Worm (Caenorhabditis elegans): Measurements from ENCODE around the gene srlf-12.

DNA sequence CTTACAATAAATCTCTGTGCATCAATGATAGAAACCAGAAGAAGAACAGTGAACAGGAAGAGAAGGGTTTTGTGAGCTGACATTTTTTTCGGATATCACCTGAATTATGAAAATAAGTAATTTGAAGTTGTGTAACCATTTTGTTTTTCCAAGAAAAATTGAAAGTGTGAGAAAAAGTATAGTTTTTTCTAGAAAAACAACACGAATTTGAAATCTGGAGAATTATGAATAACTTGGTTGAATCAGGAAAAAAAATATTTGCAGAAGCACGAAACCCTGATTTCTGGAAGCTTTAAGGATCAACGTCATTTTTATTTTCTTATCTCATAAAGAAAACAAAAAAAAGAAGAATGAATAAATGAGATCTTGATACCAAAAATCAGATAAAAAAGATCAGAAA lies 17.4 kb downstream of the srlf-12 start, which contains the start of gene F13E9.12:
- no peak for TF ChIP-seq B0310.2 (tag; optimal IDR thresholded peaks at IDR 0.05)
- no peak for TF ChIP-seq flt-1 (GFP tag; IDR thresholded peaks at IDR 0.05)
- no peak for TF ChIP-seq ama-1 (optimal IDR thresholded peaks at IDR 0.05)
- no peak for TF ChIP-seq hnd-1 (tag; optimal IDR thresholded peaks at IDR 0.05)
- TF ChIP-seq hmg-4 (GFP tag; optimal IDR thresholded peaks at IDR 0.05) = no peak
- TF ChIP-seq sea-1 (GFP tag; conservative IDR thresholded peaks at IDR 0.05) = no peak
- TF ChIP-seq hmbx-1 (tag; optimal IDR thresholded peaks at IDR 0.05) = no peak
- no peak for TF ChIP-seq F13C5.2 (tag; optimal IDR thresholded peaks at IDR 0.05)
- no peak for TF ChIP-seq tra-4 (tag; optimal IDR thresholded peaks at IDR 0.05)
- no peak for TF ChIP-seq ceh-36 (tag; optimal IDR thresholded peaks at IDR 0.05)
- no peak for TF ChIP-seq tbx-11 (GFP tag; IDR thresholded peaks at IDR 0.05)
- no peak for TF ChIP-seq ceh-13 (GFP tag; optimal IDR thresholded peaks at IDR 0.05)
- no peak for TF ChIP-seq pes-1 (GFP tag; IDR thresholded peaks at IDR 0.05)
- TF ChIP-seq aly-1 (tag; optimal IDR thresholded peaks at IDR 0.05) = no peak
